Worm (Caenorhabditis elegans) whole organism, young adult: ENCODE measurements around the gene F20D1.3.

Source experiments
- F22D6.2 ChIP-seq: sonication (generic microtip); optimal IDR thresholded peaks from 2 replicates; lab custom pipeline; 2016; ENCODE audit warnings: mild to moderate bottlenecking, missing genetic modification characterization, missing compliant biosample characterization
- K12H6.12 ChIP-seq: fragments of 200-800 bp; sonication (Bioruptor generic); optimal IDR thresholded peaks from 2 replicates; lab custom pipeline; 2018; ENCODE audit warnings: mild to moderate bottlenecking, missing genetic modification characterization, missing compliant biosample characterization
- Y56A3A.18 ChIP-seq: fragments of 200-800 bp; sonication (Bioruptor generic); IDR thresholded peaks from 2 replicates; pipeline ENCODE4 v1.3.6; 2022; ENCODE audit warnings: missing genetic modification reagents, missing genetic modification characterization, missing compliant biosample characterization
- aptf-3 ChIP-seq: fragments of 200-800 bp; sonication (Bioruptor generic); IDR thresholded peaks from 2 replicates; pipeline ENCODE4 v1.3.6; 2022; ENCODE audit warnings: missing genetic modification characterization, missing compliant biosample characterization
- attf-5 ChIP-seq: fragments of 200-800 bp; sonication (Bioruptor generic); optimal IDR thresholded peaks from 2 replicates; lab custom pipeline; 2018; ENCODE audit warnings: mild to moderate bottlenecking, missing genetic modification characterization, missing compliant biosample characterization
- cebp-2 ChIP-seq: fragments of 200-800 bp; sonication (Bioruptor generic); IDR thresholded peaks from 2 replicates; pipeline ENCODE4 v1.3.6; 2022; ENCODE audit warnings: missing genetic modification characterization, missing compliant biosample characterization
- ceh-40 ChIP-seq: fragments of 200-800 bp; sonication (Bioruptor generic); IDR thresholded peaks from 2 replicates; pipeline ENCODE4 v1.3.6; 2022; ENCODE audit warnings: missing genetic modification characterization, missing compliant biosample characterization
- chd-7 ChIP-seq: sonication (generic microtip); optimal IDR thresholded peaks from 2 replicates; lab custom pipeline; 2016; ENCODE audit warnings: mild to moderate bottlenecking, missing genetic modification characterization, moderate library complexity, missing compliant biosample characterization
- die-1 ChIP-seq: sonication (generic microtip); optimal IDR thresholded peaks from 2 replicates; lab custom pipeline; 2016; ENCODE audit warnings: missing genotype, mild to moderate bottlenecking, missing genetic modification characterization, missing compliant biosample characterization
- dpl-1 ChIP-seq: fragments of 150-350 bp; optimal IDR thresholded peaks from 2 replicates; lab custom pipeline; 2014; ENCODE audit warnings: missing biosample characterization, missing genetic modification reagents, missing genetic modification characterization
- ekl-4 ChIP-seq: fragments of 200-800 bp; sonication (Bioruptor generic); IDR thresholded peaks from 2 replicates; pipeline ENCODE4 v1.3.6; 2022; ENCODE audit warnings: missing genetic modification reagents, missing genetic modification characterization, missing compliant biosample characterization
- hmg-1.2 ChIP-seq: fragments of 200-800 bp; sonication (Bioruptor generic); IDR thresholded peaks from 2 replicates; pipeline ENCODE4 v1.3.6; 2022; ENCODE audit warnings: missing genetic modification reagents, missing genetic modification characterization, missing compliant biosample characterization
- hsf-1 ChIP-seq: fragments of 200-800 bp; sonication (Bioruptor generic); IDR thresholded peaks from 2 replicates; pipeline ENCODE4 v1.3.6; 2022; ENCODE audit warnings: missing genetic modification reagents, missing genetic modification characterization, missing compliant biosample characterization
- let-607 ChIP-seq, 2 experiments: fragments of 200-800 bp in 1 of 2; sonication (Bioruptor generic) in 1 of 2; sonication (generic microtip) in 1 of 2; optimal IDR thresholded peaks; 2 replicates each; lab custom pipeline; 2016 to 2018; ENCODE audit warnings: mild to moderate bottlenecking in 2 of 2, missing compliant biosample characterization in 2 of 2, missing genetic modification characterization in 2 of 2, moderate library complexity in 2 of 2, missing genotype in 1 of 2
- madf-3 ChIP-seq: fragments of 200-800 bp; sonication (Bioruptor generic); IDR thresholded peaks from 2 replicates; pipeline ENCODE4 v1.3.6; 2022; ENCODE audit warnings: missing genetic modification reagents, missing genetic modification characterization, missing compliant biosample characterization
- madf-8 ChIP-seq: fragments of 200-800 bp; sonication (Bioruptor generic); conservative IDR thresholded peaks from 2 replicates; pipeline ENCODE4 v1.3.6; 2022; ENCODE audit warnings: missing genetic modification reagents, missing genetic modification characterization, missing compliant biosample characterization
- mcd-1 ChIP-seq: fragments of 200-800 bp; sonication (Bioruptor generic); IDR thresholded peaks from 2 replicates; pipeline ENCODE4 v1.3.6; 2022; ENCODE audit warnings: missing genetic modification reagents, missing genetic modification characterization, missing compliant biosample characterization
- mel-28 ChIP-seq: sonication (generic microtip); optimal IDR thresholded peaks from 2 replicates; lab custom pipeline; 2016; ENCODE audit warnings: borderline replicate concordance, mild to moderate bottlenecking, missing genetic modification characterization, missing compliant biosample characterization
- nhr-120 ChIP-seq: fragments of 200-800 bp; sonication (Bioruptor generic); IDR thresholded peaks from 2 replicates; pipeline ENCODE4 v1.3.6; 2022; ENCODE audit warnings: missing genetic modification characterization, missing compliant biosample characterization
- nhr-80 ChIP-seq: sonication (generic microtip); optimal IDR thresholded peaks from 2 replicates; lab custom pipeline; 2016; ENCODE audit warnings: missing genetic modification characterization, missing compliant biosample characterization
- nhr-90 ChIP-seq: sonication (generic microtip); optimal IDR thresholded peaks from 2 replicates; lab custom pipeline; 2016; ENCODE audit warnings: missing genotype, mild to moderate bottlenecking, missing genetic modification characterization, missing compliant biosample characterization
- pha-4 ChIP-seq: fragments of 150-350 bp; sonication (generic microtip); optimal IDR thresholded peaks from 2 replicates; lab custom pipeline; 2014; ENCODE audit warnings: missing biosample characterization, missing genetic modification reagents, missing genetic modification characterization
- rcor-1 ChIP-seq: fragments of 200-800 bp; sonication (Bioruptor generic); IDR thresholded peaks from 2 replicates; pipeline ENCODE4 v1.3.6; 2022; ENCODE audit warnings: missing genetic modification reagents, missing genetic modification characterization, missing compliant biosample characterization
- rec-8 ChIP-seq, 2 experiments: sonication (generic microtip); optimal IDR thresholded peaks; 2 replicates each; lab custom pipeline; 2016; ENCODE audit warnings: mild to moderate bottlenecking in 2 of 2, missing genetic modification characterization in 2 of 2, missing genetic modification reagents in 2 of 2, missing genotype in 2 of 2, missing biosample characterization in 1 of 2, missing compliant biosample characterization in 1 of 2, moderate library complexity in 1 of 2
- repo-1 ChIP-seq: sonication (generic microtip); optimal IDR thresholded peaks from 2 replicates; lab custom pipeline; 2017; ENCODE audit warnings: mild to moderate bottlenecking, missing genetic modification characterization, missing compliant biosample characterization
- snpc-4 ChIP-seq, 5 experiments: fragments of 150-350 bp in 1 of 5; sonication (generic microtip) in 4 of 5; optimal IDR thresholded peaks; 2 replicates each; lab custom pipeline; 2014 to 2018; ENCODE audit warnings: missing genetic modification characterization in 5 of 5, missing biosample characterization in 3 of 5, antibody characterized with exemption in 2 of 5, mild to moderate bottlenecking in 2 of 5, missing compliant biosample characterization in 2 of 5, missing genotype in 2 of 5, moderate library complexity in 2 of 5, missing genetic modification reagents in 1 of 5
- somi-1 ChIP-seq: fragments of 200-800 bp; sonication (Bioruptor generic); optimal IDR thresholded peaks from 2 replicates; lab custom pipeline; 2018; ENCODE audit warnings: mild to moderate bottlenecking, missing genetic modification characterization, missing compliant biosample characterization
- zfh-2 ChIP-seq: fragments of 200-800 bp; sonication (Bioruptor generic); conservative IDR thresholded peaks from 2 replicates; pipeline ENCODE4 v1.3.6; 2022; ENCODE audit warnings: missing genetic modification reagents, missing genetic modification characterization, missing compliant biosample characterization
- ztf-18 ChIP-seq: sonication (generic microtip); optimal IDR thresholded peaks from 2 replicates; lab custom pipeline; 2016; ENCODE audit warnings: missing genotype, mild to moderate bottlenecking, missing genetic modification characterization, missing compliant biosample characterization
- ztf-26 ChIP-seq: sonication (generic microtip); optimal IDR thresholded peaks from 2 replicates; lab custom pipeline; 2017; ENCODE audit warnings: missing genetic modification characterization, missing compliant biosample characterization

F20D1.3 gene

ce11 chrX:15003891-15004550, 28.1 kb downstream of the F20D1.3 start, which contains the start of gene slc-25A18.1:
TSS of gene slc-25A18.1 (minus strand) at chrX:15003941.
- TF ChIP-seq nhr-80 (tag; lab: Kevin White, UChicago) (peak; percentile 37), nhr-90 (tag; lab: Kevin White, UChicago) (no peak), rec-8 (tag; optimal IDR thresholded peaks at IDR 0.05; lab: Kevin White, UChicago) (no peak), dpl-1 (GFP tag; lab: Kevin White, UChicago) (no peak)

DNA sequence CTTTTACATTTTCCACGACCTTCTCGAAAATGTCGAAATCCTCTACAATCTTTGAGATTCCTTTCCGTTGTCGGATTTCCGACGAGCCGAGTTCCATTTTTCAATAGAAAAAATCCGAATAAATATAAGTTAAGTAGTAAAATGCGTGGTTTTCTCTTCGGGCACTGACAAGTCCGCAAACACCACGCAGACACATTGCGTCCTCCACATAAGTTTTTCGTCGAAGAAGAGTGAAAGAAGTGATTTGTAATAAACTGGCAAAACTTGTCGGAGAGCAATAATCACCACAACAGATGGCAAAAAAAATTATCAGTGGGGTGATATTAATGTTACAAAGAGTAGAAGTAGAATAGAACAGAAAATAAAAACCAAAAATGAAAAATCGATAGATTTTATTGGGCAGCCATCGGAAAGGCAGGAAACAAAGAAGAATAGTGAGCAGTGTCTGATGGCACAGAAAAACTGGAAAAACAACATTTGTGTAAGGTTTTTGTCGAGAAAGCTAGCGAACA, 31.0 kb downstream of the F20D1.3 start, which contains the start of gene ergi-2:
TSS of gene ergi-2 (minus strand) at position 462 of the 512 bp plus-strand sequence.
- TF ChIP-seq ztf-26 (tag; lab: Kevin White, UChicago) (no peak), attf-5 (GFP tag; lab: Kevin White, UChicago) (peak; percentile 32), repo-1 (no peak), let-607 (tag; optimal IDR thresholded peaks at IDR 0.05; lab: Kevin White, UChicago) (peak; percentile 75 to 87), nhr-80 (tag; lab: Kevin White, UChicago) (peak; percentile 47), mcd-1 (GFP tag; lab: Robert Waterston, UW) (no peak)

- TF ChIP-seq hsf-1 (GFP tag; lab: Robert Waterston, UW), result no peak
- TF ChIP-seq K12H6.12, result no peak
- no peak for TF ChIP-seq pha-4
- TF ChIP-seq hmg-1.2 (GFP tag; lab: Robert Waterston, UW), result no peak
- TF ChIP-seq cebp-2, result no peak
- TF ChIP-seq F22D6.2 (tag; lab: Kevin White, UChicago), result no peak
- no peak for TF ChIP-seq ceh-40 (GFP tag; lab: Robert Waterston, UW)
- no peak for TF ChIP-seq nhr-120 (GFP tag; lab: Robert Waterston, UW)
- TF ChIP-seq mel-28 (tag; lab: Kevin White, UChicago), result no peak
Measured at ce11 chrX:15008697-15009096, 32.8 kb downstream of the F20D1.3 start.

ce11 chrX:15010941-15011340, 35.0 kb downstream of the F20D1.3 start:
- TF ChIP-seq zfh-2 (GFP tag; lab: Robert Waterston, UW) (peak; percentile 47; the same call in 1 of the 2 replicates), ceh-40 (GFP tag; lab: Robert Waterston, UW) (no peak), snpc-4 (GFP tag; optimal IDR thresholded peaks at IDR 0.05; lab: Kevin White, UChicago) (peak; percentile 27), snpc-4 (tag; optimal IDR thresholded peaks at IDR 0.05; lab: Kevin White, UChicago) (peak in 1 of 4 experiments; percentile 58)

ce11 chrX:15011526-15012274, 35.8 kb downstream of the F20D1.3 start:
- no peak for TF ChIP-seq dpl-1 (GFP tag; lab: Kevin White, UChicago)
- TF ChIP-seq ekl-4 (GFP tag; lab: Robert Waterston, UW), result no peak
- TF ChIP-seq madf-3, result no peak
- TF ChIP-seq rcor-1 (GFP tag; lab: Robert Waterston, UW), result no peak
- TF ChIP-seq aptf-3 (GFP tag; lab: Robert Waterston, UW), result no peak
- no peak for TF ChIP-seq ztf-18 (tag; lab: Kevin White, UChicago)
- TF ChIP-seq chd-7, result no peak
- TF ChIP-seq Y56A3A.18 (GFP tag; lab: Robert Waterston, UW), result no peak
- no peak for TF ChIP-seq somi-1 (GFP tag; lab: Kevin White, UChicago)
- no peak for TF ChIP-seq die-1 (tag; lab: Kevin White, UChicago)
- no peak for TF ChIP-seq mcd-1 (GFP tag; lab: Robert Waterston, UW)
- TF ChIP-seq madf-8, result no peak
- TF ChIP-seq hmg-1.2 (GFP tag; lab: Robert Waterston, UW), result no peak
- no peak for TF ChIP-seq zfh-2 (GFP tag; lab: Robert Waterston, UW)
- TF ChIP-seq, all 124 proteins: peak for 0
